Worm (Caenorhabditis elegans) whole organism, early embryonic: ENCODE measurements around the gene Y49G5B.1.

Source experiments
- ama-1 ChIP-seq: fragments of 150-350 bp; optimal IDR thresholded peaks from 2 replicates; lab custom pipeline; 2014
- hmg-4 ChIP-seq: fragments of 200-800 bp; sonication (Bioruptor generic); optimal IDR thresholded peaks from 2 replicates; lab custom pipeline; 2018; ENCODE audit warnings: mild to moderate bottlenecking, missing genetic modification characterization, missing compliant biosample characterization

DNA sequence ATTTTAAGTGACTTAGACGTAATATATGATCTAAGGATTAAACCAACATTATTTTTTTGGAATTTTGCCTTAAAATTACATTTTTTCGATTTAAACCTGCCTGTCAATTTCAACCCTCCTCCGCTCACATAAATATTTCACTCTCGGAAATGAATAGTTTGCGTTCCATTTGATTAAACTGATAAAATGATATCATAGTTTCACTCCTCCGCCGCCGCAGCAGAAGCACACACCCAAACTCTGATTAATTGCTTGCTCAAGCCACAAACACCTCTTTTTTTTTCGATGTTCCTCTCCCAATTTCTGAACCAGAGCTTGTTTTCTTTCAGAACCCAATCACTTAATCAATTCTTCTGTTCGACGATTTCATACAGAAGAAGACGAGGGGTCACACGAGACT is at the start of gene Y49G5B.1:
- TF ChIP-seq hmg-4 (no peak), ama-1 (lab: Kevin White, UChicago) (no peak)
